Fruit fly (Drosophila melanogaster): ENCODE measurements around the gene Sik2.

DNA sequence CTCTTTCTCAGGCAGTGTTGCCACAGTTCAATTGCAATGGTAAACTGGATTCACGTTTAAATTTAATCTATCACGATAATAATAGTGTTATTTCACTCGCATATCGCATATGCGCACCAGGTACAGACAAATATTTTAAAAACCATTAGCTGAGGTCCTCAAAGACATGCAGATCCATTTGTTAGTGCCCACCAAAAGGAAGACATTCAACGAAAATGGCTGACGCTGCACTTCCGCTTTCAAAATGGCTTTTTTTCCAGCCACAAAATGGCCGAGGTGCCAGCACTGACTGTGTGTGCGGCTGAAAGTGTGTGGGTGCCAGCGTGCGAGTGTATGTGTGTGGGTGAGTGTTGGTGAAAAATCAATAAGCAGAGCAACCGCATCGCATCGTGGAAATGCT is 596 bp downstream of the Sik2 start:
- TF ChIP-seq CTCF (optimal IDR thresholded peaks at IDR 0.05) (no peak), CG8478 (optimal IDR thresholded peaks at IDR 0.05) (no peak)

All from S2 (cell line).